Fruit fly (Drosophila melanogaster): Measurements from ENCODE around the gene CG4678.
A peak's percentile ranks its signal among the peaks of the same experiment; 100 is the strongest.

The CG4678 gene

dm6 chrX:16651098-16651497, 44.8 kb upstream of the CG4678 start, which contains the start of the genes CG32573 and CG42512 (continued):
- TF ChIP-seq gro (GFP tag; optimal IDR thresholded peaks at IDR 0.05), result no peak
- TF ChIP-seq CG9817 (tag; optimal IDR thresholded peaks at IDR 0.05), result no peak
- TF ChIP-seq CG33213 (GFP tag; optimal IDR thresholded peaks at IDR 0.05), result peak; percentile 34
- no peak for TF ChIP-seq ci (GFP tag; IDR thresholded peaks at IDR 0.05)
- TF ChIP-seq ato (GFP tag; IDR thresholded peaks at IDR 0.05; ENCODE audit: partially characterized antibody), result peak; percentile 48; the same call in 1 of the 2 replicates
- TF ChIP-seq tx (GFP tag; optimal IDR thresholded peaks at IDR 0.05), result no peak
- peak; percentile 65 for TF ChIP-seq Scr (GFP tag; IDR thresholded peaks at IDR 0.05; ENCODE audit: partially characterized antibody)
- no peak for TF ChIP-seq lilli (GFP tag; optimal IDR thresholded peaks at IDR 0.05)
- TF ChIP-seq CG10462 (GFP tag; optimal IDR thresholded peaks at IDR 0.05), result no peak
- peak; percentile 40 for TF ChIP-seq MBD-R2 (GFP tag; IDR thresholded peaks at IDR 0.05)
- no peak for TF ChIP-seq CG11695 (GFP tag; IDR thresholded peaks at IDR 0.05)
- no peak for TF ChIP-seq toy (GFP tag; IDR thresholded peaks at IDR 0.05)
- peak; percentile 24 for TF ChIP-seq pita (GFP tag; optimal IDR thresholded peaks at IDR 0.05)
- TF ChIP-seq inv (GFP tag; IDR thresholded peaks at IDR 0.05; ENCODE audit: partially characterized antibody), result peak; percentile 44; the same call in 1 of the 2 replicates
- TF ChIP-seq CG14965 (GFP tag; optimal IDR thresholded peaks at IDR 0.05; ENCODE audit: borderline replicate concordance), result no peak
- TF ChIP-seq Dll (GFP tag; IDR thresholded peaks at IDR 0.05; ENCODE audit: partially characterized antibody), result peak; percentile 75
- TF ChIP-seq CG5953 (GFP tag; IDR thresholded peaks at IDR 0.05), result no peak
- no peak for TF ChIP-seq sens-2 (GFP tag; IDR thresholded peaks at IDR 0.05)
- no peak for TF ChIP-seq CG31441 (GFP tag; IDR thresholded peaks at IDR 0.05)
- TF ChIP-seq cg (GFP tag; optimal IDR thresholded peaks at IDR 0.05), result no peak
- TF ChIP-seq CG10431 (GFP tag; optimal IDR thresholded peaks at IDR 0.05), result no peak
- TF ChIP-seq zen (tag; optimal IDR thresholded peaks at IDR 0.05), result no peak
- no peak for TF ChIP-seq Hmx (GFP tag; optimal IDR thresholded peaks at IDR 0.05)
- TF ChIP-seq gfzf (GFP tag; optimal IDR thresholded peaks at IDR 0.05), result peak; percentile 84
- TF ChIP-seq Dip2 (GFP tag; IDR thresholded peaks at IDR 0.05), result no peak
- TF ChIP-seq sob (GFP tag; IDR thresholded peaks at IDR 0.05), result 0 out of 2 replicates have a peak, but pooled peaks have one; percentile 23
- TF ChIP-seq CG10565 (GFP tag; optimal IDR thresholded peaks at IDR 0.05), result no peak
- TF ChIP-seq B-H2 (GFP tag; optimal IDR thresholded peaks at IDR 0.05), result peak; percentile 43
- no peak for TF ChIP-seq fu2 (GFP tag; optimal IDR thresholded peaks at IDR 0.05)
- TF ChIP-seq CG7786 (GFP tag; optimal IDR thresholded peaks at IDR 0.05), result no peak
- no peak for TF ChIP-seq CG43689 (GFP tag; IDR thresholded peaks at IDR 0.05)
- TF ChIP-seq pan (optimal IDR thresholded peaks at IDR 0.05), result no peak
- TF ChIP-seq pan (GFP tag; optimal IDR thresholded peaks at IDR 0.05 in 1 of 2, IDR thresholded peaks at IDR 0.05 in 1 of 2), result no peak
- TF ChIP-seq Sry-β (GFP tag; optimal IDR thresholded peaks at IDR 0.05), result no peak
- TF ChIP-seq CG6791 (GFP tag; IDR thresholded peaks at IDR 0.05; ENCODE audit: partially characterized antibody), result peak; percentile 62; the same call in 2 of the 3 replicates
- no peak for TF ChIP-seq Atf6 (GFP tag; IDR thresholded peaks at IDR 0.05)
- TF ChIP-seq ATbp (GFP tag; optimal IDR thresholded peaks at IDR 0.05), result no peak
- no peak for TF ChIP-seq CG12219 (GFP tag; optimal IDR thresholded peaks at IDR 0.05)
- TF ChIP-seq Ets97D (GFP tag; optimal IDR thresholded peaks at IDR 0.05), result peak; percentile 71
- TF ChIP-seq CG3995 (GFP tag; optimal IDR thresholded peaks at IDR 0.05), result peak; percentile 26
- peak; percentile 11 for TF ChIP-seq MESR4 (GFP tag; optimal IDR thresholded peaks at IDR 0.05)
- no peak for TF ChIP-seq ind (GFP tag; optimal IDR thresholded peaks at IDR 0.05)
- TF ChIP-seq chif (GFP tag; optimal IDR thresholded peaks at IDR 0.05), result no peak
- no peak for TF ChIP-seq trh (GFP tag; optimal IDR thresholded peaks at IDR 0.05)
- no peak for TF ChIP-seq disco-r (GFP tag; optimal IDR thresholded peaks at IDR 0.05)
- no peak for TF ChIP-seq zf30C (GFP tag; optimal IDR thresholded peaks at IDR 0.05)
- peak; percentile 95 for TF ChIP-seq stwl (tag; optimal IDR thresholded peaks at IDR 0.05)
- TF ChIP-seq Stat92E (GFP tag; optimal IDR thresholded peaks at IDR 0.05), result no peak
- TF ChIP-seq CG3847 (GFP tag; IDR thresholded peaks at IDR 0.05), result peak; percentile 60
- no peak for TF ChIP-seq NfI (GFP tag; optimal IDR thresholded peaks at IDR 0.05)
- no peak for TF ChIP-seq luna (GFP tag; optimal IDR thresholded peaks at IDR 0.05)
